Worm (Caenorhabditis elegans): ENCODE results near the gene pcm-1.

The pcm-1 gene

DNA sequence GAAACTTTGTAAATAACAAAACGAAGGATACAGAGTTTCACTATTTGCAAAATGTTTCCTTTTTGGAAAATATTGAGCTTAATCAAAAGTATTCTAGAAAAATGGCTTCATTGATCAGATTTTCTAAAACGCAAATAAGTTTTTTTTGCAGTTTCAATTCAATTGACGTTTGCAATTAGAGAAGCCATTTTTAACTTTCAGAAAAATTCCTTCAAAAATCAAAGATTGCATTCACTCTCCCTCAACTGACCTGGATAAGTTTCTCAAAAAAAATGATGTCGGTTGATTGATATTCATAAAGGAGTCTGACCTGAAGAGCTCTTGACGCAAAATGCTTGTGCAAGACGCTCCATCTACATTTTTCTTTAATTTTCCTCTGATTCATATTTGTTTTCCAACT is 10.0 kb upstream of the pcm-1 start:
- TF ChIP-seq him-1 (tag; optimal IDR thresholded peaks at IDR 0.05), result no peak
- TF ChIP-seq W03F9.2 (tag; optimal IDR thresholded peaks at IDR 0.05), result no peak

DNA sequence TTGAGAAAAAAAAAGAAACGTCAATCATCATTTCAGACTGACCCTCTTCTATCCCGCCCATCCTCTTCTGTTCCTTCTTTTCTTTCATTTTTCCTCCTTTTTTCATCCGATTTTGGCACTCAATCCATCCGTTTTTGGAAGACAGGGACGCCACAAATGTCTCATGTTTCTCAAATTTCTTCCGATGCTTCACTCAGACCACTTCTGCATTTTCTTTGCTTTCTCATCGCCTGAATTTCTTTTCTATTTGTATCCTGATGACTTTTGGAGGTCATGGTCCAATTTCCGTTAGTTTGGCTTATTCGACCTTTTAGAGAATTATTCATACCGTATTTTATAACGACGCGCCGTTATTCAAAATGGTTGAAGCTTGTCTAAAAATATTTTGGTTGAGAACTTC is 8.9 kb upstream of the pcm-1 start:
- no peak for TF ChIP-seq W03F9.2 (tag; optimal IDR thresholded peaks at IDR 0.05)
- no peak for TF ChIP-seq him-1 (tag; optimal IDR thresholded peaks at IDR 0.05)

DNA sequence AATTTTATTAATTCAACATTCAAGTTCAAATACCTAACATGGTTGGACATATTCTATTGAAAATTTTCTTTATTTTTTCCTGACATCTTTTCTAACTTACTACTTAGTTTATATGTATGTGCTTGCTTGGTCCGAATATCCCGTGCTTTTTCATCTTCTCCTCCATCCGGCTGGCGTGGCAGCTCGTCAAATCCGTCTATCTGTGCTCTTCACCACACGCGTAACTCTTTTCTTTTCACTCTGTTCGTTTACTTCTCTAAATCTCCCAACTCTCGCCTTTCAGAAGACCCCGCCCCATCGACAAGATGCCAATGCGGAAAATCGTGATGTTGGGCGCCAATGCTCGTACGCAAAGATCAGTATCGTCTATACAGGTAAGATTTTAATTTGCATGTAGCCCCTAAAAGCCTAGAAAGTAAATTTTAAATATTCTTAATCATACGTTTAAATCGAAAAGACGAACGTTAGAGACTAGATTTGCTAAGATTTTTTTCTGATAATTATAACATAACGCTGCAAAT is 1.0 kb upstream of the pcm-1 start:
- TF ChIP-seq dao-5 (tag; optimal IDR thresholded peaks at IDR 0.05) (no peak), him-1 (tag; optimal IDR thresholded peaks at IDR 0.05) (no peak), W03F9.2 (tag; optimal IDR thresholded peaks at IDR 0.05) (no peak)

DNA sequence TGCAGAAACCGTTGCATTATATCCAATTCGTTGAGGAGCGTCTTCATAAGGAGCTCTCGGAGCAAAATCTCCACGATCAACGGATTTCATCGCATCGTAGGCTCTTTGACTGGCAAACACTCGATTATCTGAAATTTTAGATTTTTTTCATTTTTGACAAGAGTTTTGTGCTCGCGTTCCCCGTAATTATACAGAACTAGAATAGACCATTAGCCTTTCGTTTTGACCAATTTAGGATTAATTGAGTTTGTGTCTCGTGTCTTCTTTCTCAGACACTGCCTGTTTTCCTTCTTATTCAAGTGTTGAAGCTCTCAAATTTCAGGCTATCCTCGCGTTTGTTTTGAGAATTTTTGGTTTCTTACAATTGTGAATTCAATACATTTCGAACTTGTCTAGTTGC is 590 bp downstream of the pcm-1 start:
- no peak for TF ChIP-seq W03F9.2 (tag; optimal IDR thresholded peaks at IDR 0.05)
- no peak for TF ChIP-seq dao-5 (tag; optimal IDR thresholded peaks at IDR 0.05)
- no peak for TF ChIP-seq him-1 (tag; optimal IDR thresholded peaks at IDR 0.05)

DNA sequence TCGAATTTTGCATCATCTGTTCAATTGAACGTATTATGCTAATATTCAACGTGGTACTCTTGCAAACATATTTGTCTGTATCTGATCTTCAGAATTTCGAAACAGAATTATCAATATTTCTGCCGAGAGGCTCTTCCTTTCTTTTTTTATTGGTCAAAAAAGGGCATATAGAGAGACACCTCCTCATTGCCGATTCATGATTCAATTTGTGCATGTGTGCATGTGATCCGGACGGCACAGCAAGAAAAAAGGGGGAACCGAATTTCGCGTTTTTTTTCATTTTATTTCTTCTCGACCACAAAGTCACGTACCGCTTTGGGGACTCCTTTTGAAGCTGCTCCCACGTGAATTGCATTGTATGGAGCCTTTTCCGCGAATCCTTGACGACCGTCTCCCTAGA is 2.2 kb downstream of the pcm-1 start, which contains the start of gene mcp-1:
mcp-1 (plus strand) TSS at position 292 of the 400 bp plus-strand sequence.
- TF ChIP-seq W03F9.2 (tag; optimal IDR thresholded peaks at IDR 0.05) (no peak), him-1 (tag; optimal IDR thresholded peaks at IDR 0.05) (no peak), dao-5 (tag; optimal IDR thresholded peaks at IDR 0.05) (no peak)

DNA sequence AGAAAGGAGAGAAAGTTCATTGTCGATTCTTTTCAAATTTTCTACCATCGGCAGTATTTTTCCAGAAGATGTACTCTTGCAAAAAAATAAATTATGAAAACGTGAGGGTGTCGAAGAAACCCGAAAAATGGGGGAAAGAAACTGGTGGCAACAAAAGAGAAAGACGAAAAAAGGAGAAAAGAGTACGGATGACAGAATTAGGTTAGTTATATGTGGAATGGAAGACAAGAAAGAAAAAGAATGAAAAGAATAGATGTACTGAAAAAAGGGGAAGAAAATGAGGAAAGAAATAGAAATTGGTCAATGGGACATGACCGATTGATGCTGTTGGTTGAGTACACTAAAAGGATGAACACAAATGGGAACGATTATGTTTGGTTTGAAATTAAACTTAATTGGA is 8.1 kb downstream of the pcm-1 start:
- TF ChIP-seq him-1 (tag; optimal IDR thresholded peaks at IDR 0.05) (no peak), W03F9.2 (tag; optimal IDR thresholded peaks at IDR 0.05) (no peak), dao-5 (tag; optimal IDR thresholded peaks at IDR 0.05) (no peak)

DNA sequence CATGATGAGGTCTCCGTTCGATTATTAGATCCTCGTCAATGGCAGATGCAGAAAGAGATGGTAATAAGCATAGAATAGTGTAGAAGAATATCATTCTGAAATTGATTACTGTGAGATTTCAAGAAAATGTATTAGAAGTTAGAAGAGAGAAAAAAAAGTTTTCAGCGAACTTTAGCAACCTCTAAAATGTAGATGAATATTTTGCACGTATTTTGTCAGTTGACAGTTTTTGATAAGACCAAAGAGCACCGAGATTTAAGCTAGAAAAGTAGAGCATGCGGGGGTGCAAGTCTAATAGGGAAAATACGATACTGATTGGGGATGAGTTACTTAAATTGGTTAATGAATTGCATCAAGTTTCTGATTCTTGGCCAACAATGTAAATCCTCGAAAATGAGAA is 8.9 kb downstream of the pcm-1 start, which contains the start of gene M03F8.6:
M03F8.6 (minus strand) TSS at position 101 of the 400 bp plus-strand sequence.
- TF ChIP-seq dao-5 (tag; optimal IDR thresholded peaks at IDR 0.05), result no peak
- TF ChIP-seq him-1 (tag; optimal IDR thresholded peaks at IDR 0.05), result no peak
- TF ChIP-seq W03F9.2 (tag; optimal IDR thresholded peaks at IDR 0.05), result no peak

DNA sequence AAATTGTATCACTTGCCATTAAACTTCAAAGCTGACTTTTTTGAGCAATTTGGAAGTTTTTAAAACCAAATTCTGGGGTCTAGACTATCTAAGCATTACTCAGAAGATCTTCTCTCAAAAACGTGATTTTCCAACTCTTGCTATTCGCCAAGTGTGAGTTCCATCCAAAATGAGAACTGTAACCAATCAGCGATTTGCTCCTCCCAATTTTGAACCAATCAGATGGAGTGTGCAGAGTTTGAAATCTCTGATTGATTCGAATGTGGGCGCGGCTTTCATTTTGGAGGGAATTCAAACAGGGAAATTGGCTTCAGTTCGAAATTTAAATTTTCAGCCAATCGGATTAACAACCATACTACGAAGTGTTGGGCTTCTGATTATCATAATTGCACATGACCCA is 10.6 kb downstream of the pcm-1 start:
- TF ChIP-seq dao-5 (tag; optimal IDR thresholded peaks at IDR 0.05), result no peak
- TF ChIP-seq W03F9.2 (tag; optimal IDR thresholded peaks at IDR 0.05), result no peak
- TF ChIP-seq him-1 (tag; optimal IDR thresholded peaks at IDR 0.05), result no peak

DNA sequence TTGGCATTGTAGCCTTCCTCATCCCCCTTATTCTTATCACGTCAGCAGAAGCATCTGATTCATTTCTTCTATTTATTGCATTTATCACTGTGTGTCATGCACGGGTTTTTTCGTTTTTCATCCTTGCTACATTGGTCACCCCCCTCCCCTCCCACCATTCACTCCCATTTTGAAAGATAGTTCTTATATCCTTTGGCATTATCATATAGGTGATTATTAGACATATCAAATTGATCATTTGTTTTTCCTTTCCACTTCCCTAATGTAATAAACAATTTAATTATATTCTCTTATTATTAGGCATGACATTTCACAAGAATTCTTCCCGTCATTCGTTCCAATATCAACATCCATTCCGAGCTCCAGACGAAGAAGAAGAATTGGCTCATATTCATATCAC is 12.5 kb downstream of the pcm-1 start, which contains the start of gene M03F8.1:
M03F8.1 (plus strand) TSS at position 301 of the 400 bp plus-strand sequence.
- TF ChIP-seq him-1 (tag; optimal IDR thresholded peaks at IDR 0.05) (no peak), W03F9.2 (tag; optimal IDR thresholded peaks at IDR 0.05) (no peak), dao-5 (tag; optimal IDR thresholded peaks at IDR 0.05) (no peak)

DNA sequence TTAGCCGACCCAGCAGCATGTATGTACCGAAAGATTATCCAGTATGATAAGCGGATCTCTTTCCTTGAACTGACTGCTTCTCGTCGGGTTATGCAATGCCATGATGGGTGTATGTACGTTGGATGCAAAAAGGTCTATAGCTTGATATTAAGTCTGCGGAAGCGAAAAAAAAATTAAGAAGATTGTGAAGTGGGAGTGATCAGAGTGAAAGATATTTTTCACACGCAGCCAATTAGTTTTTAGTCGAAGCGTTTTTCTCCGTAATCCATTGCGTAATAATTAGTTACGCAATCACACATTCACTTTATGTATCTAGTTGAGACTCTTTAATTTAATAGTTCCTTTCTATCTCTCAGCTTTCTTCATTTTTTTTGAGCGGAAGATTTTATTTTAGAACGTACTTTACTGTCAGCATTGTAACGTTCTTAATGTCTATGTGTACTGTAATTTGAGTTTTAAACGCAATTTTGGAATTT is 14.0 kb downstream of the pcm-1 start:
- no peak for TF ChIP-seq W03F9.2 (tag; optimal IDR thresholded peaks at IDR 0.05)
- no peak for TF ChIP-seq dao-5 (tag; optimal IDR thresholded peaks at IDR 0.05)
- TF ChIP-seq him-1 (tag; optimal IDR thresholded peaks at IDR 0.05), result no peak

DNA sequence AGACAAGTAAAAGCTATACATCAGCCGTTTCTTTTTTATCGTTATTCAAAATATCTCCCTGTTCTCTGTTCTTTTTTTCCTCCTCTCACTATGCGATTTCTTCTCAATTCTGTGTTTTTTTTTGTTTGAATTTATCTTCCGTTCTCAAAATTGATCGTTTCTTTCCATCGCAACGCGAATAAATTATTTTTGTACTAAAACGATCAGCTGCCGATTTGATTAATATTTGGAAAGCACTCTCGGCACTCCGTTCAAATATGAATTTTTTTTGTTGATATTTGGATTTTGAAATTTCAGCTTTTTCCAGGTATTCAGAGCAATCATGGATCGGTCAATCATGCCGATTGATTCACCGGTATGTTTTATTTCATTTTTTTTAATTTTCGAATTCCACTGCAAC is 20.5 kb downstream of the pcm-1 start, which contains the start of gene pst-1:
pst-1 (plus strand) TSS at position 301 of the 400 bp plus-strand sequence.
- TF ChIP-seq dao-5 (tag; optimal IDR thresholded peaks at IDR 0.05) (no peak), W03F9.2 (tag; optimal IDR thresholded peaks at IDR 0.05) (no peak), him-1 (tag; optimal IDR thresholded peaks at IDR 0.05) (no peak)

DNA sequence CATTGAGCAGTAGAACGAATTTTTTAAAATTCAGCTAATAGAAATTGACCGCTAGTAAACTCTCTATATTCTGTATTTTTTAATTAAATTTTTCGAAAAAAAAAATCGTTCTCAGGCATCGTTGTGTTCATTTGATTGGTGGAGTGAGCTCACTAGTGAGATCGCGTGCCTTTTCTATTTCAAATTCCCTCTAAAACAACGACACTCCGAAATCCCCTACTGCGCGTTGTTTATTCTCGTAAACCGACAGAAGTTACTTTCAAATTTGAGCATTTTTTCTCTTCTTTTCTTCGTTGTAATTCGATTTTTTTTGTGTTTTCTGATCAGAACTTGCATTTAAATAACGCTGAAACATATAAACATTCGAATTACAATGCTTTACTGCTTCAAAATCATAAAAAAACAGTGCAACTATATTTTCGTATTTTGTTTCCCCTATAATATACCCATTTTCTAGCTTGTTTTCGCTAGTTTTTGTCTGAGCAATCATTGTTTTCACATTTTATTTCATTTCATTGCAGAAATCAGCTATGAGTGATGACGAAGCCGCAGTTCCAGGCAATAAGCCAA is 24.1 kb downstream of the pcm-1 start, which contains the start of gene syf-3:
syf-3 (plus strand) TSS at position 520 of the 570 bp plus-strand sequence.
- no peak for TF ChIP-seq dao-5 (tag; optimal IDR thresholded peaks at IDR 0.05)
- no peak for TF ChIP-seq W03F9.2 (tag; optimal IDR thresholded peaks at IDR 0.05)
- no peak for TF ChIP-seq him-1 (tag; optimal IDR thresholded peaks at IDR 0.05)

DNA sequence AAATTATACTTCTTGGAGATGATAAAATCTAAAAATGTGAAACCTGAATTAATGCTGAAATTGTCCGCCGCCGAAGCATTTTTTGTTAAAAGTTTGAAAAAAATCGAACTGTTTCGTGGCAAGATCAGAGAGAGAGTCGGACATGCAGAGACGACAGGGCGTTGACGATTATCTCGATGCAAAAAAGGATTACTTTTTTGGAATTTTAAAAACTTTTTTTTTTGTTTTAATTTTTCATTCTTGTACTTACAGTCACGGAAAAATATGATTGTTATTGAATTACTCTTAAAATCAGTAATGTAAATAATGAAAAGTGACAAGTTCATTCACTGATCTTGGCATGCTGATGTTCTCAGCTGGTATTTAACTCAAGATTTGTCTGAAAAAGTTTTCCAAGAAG is 27.0 kb downstream of the pcm-1 start, which contains the start of the genes M03F8.5 and M03F8.7:
M03F8.5 (minus strand) TSS at position 101 of the 400 bp plus-strand sequence.
M03F8.7 (plus strand) TSS at position 249 of the 400 bp plus-strand sequence.
- no peak for TF ChIP-seq dao-5 (tag; optimal IDR thresholded peaks at IDR 0.05)
- no peak for TF ChIP-seq him-1 (tag; optimal IDR thresholded peaks at IDR 0.05)
- TF ChIP-seq W03F9.2 (tag; optimal IDR thresholded peaks at IDR 0.05), result no peak

DNA sequence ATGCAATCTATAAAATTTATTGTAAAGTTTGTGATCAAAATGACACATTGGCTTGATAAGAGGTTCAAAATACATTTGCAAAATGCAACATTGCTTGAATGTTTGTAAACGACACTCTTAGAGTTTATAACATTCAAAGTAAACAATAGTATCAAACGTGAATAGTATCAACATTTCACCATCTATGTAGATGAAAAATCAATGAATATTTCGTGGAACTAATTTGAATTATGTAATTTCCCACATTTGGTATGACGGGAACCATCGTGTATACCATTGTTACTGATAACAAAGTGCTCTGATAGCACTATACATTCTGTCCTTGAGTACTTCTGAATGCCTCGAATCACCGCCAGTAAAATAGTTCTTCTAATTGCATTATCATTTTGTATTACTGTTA is 33.1 kb downstream of the pcm-1 start, which contains the start of gene galt-1:
galt-1 (plus strand) TSS at position 318 of the 400 bp plus-strand sequence.
- TF ChIP-seq dao-5 (tag; optimal IDR thresholded peaks at IDR 0.05), result no peak
- TF ChIP-seq him-1 (tag; optimal IDR thresholded peaks at IDR 0.05), result no peak
- no peak for TF ChIP-seq W03F9.2 (tag; optimal IDR thresholded peaks at IDR 0.05)
